Fruit fly (Drosophila melanogaster): Measurements from ENCODE around the gene rdgA.

The rdgA gene

DNA sequence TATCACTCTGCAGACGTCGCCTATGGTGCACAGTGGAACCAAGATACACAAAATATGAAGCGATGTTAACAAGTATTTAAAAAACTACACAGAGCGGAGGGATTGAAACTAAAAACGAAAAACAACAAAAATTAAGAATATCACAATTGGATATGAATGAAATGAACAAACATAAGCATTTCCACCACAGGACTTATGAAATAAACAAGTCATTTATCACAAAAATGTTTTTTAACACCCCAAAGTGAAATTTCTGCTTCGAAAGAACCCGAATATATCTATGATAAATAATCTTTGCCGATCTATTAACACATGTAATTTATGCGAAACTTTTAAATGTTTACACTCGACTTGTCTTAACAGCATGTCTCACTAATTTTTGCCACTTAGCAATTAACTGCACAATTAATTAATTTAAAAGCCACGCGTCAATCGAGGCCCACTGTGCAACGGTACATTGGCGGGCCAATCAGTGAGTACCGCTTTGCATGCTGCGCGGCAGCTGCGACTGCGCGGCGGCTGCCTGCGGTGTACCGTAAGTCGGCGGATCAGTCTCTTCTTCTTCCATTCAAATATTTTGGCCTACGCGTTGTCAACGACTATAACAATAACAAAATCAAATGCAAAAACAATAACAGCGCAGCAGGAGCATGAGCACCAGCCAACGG is 135.1 kb downstream of the rdgA start (continued):
- TF ChIP-seq Elba2 (GFP tag; optimal IDR thresholded peaks at IDR 0.05) (no peak), CG13624 (GFP tag; optimal IDR thresholded peaks at IDR 0.05) (peak; percentile 33), jigr1 (GFP tag; IDR thresholded peaks at IDR 0.05) (peak; percentile 43; the same call in 1 of the 3 replicates), sim (GFP tag; IDR thresholded peaks at IDR 0.05) (no peak), Med (GFP tag) (peak; percentile 86), bcd (GFP tag; optimal IDR thresholded peaks at IDR 0.05) (peak; percentile 46), so (GFP tag; IDR thresholded peaks at IDR 0.05) (peak; percentile 57; the same call in 2 of the 3 replicates), CG42726 (GFP tag; IDR thresholded peaks at IDR 0.05; ENCODE audit: partially characterized antibody) (no peak), Doc3 (GFP tag; IDR thresholded peaks at IDR 0.05; ENCODE audit: partially characterized antibody) (no peak), CG17912 (GFP tag; optimal IDR thresholded peaks at IDR 0.05) (no peak), tio (GFP tag; optimal IDR thresholded peaks at IDR 0.05) (peak; percentile 72), dpn (GFP tag; optimal IDR thresholded peaks at IDR 0.05) (peak; percentile 28 to 49), Dfd (GFP tag; optimal IDR thresholded peaks at IDR 0.05) (no peak), ttk (GFP tag; IDR thresholded peaks at IDR 0.05) (peak; percentile 54; the same call in 1 of the 2 replicates), seq (GFP tag; IDR thresholded peaks at IDR 0.05) (no peak), CG2712 (tag; optimal IDR thresholded peaks at IDR 0.05) (peak; percentile 71), CG16815 (GFP tag; optimal IDR thresholded peaks at IDR 0.05) (peak; percentile 62), schlank (tag; optimal IDR thresholded peaks at IDR 0.05) (no peak), CHES-1-like (GFP tag; optimal IDR thresholded peaks at IDR 0.05) (no peak), gt (GFP tag; IDR thresholded peaks at IDR 0.05) (no peak), jumu (GFP tag; optimal IDR thresholded peaks at IDR 0.05) (peak; percentile 45), CG8281 (tag; optimal IDR thresholded peaks at IDR 0.05) (peak; percentile 1), CG9797 (GFP tag; optimal IDR thresholded peaks at IDR 0.05) (no peak), CTCF (GFP tag; optimal IDR thresholded peaks at IDR 0.05) (no peak), Sry-δ (GFP tag; optimal IDR thresholded peaks at IDR 0.05) (no peak), Opbp (GFP tag; IDR thresholded peaks at IDR 0.05; ENCODE audit: partially characterized antibody) (no peak), CG12299 (tag; optimal IDR thresholded peaks at IDR 0.05) (no peak), CG12391 (tag; optimal IDR thresholded peaks at IDR 0.05) (peak; percentile 55), CG9215 (GFP tag; IDR thresholded peaks at IDR 0.05) (no peak), BtbVII (GFP tag; optimal IDR thresholded peaks at IDR 0.05) (no peak), usp (GFP tag; optimal IDR thresholded peaks at IDR 0.05) (no peak), wor (GFP tag; IDR thresholded peaks at IDR 0.05) (peak; percentile 24; the same call in 1 of the 2 replicates), pho (GFP tag; optimal IDR thresholded peaks at IDR 0.05) (no peak), insv (GFP tag; optimal IDR thresholded peaks at IDR 0.05) (no peak), ftz-f1 (GFP tag; optimal IDR thresholded peaks at IDR 0.05) (no peak), zf30C (GFP tag; optimal IDR thresholded peaks at IDR 0.05) (no peak), slou (GFP tag; optimal IDR thresholded peaks at IDR 0.05) (peak; percentile 25), ranshi (GFP tag; IDR thresholded peaks at IDR 0.05) (no peak), CG18476 (GFP tag; optimal IDR thresholded peaks at IDR 0.05) (peak; percentile 42), org-1 (GFP tag; optimal IDR thresholded peaks at IDR 0.05) (peak; percentile 23), CG15011 (GFP tag; optimal IDR thresholded peaks at IDR 0.05) (no peak), CG8765 (GFP tag; IDR thresholded peaks at IDR 0.05) (no peak), CG10654 (GFP tag; optimal IDR thresholded peaks at IDR 0.05) (no peak), Meics (GFP tag; optimal IDR thresholded peaks at IDR 0.05) (peak; percentile 4), CG34376 (GFP tag; optimal IDR thresholded peaks at IDR 0.05) (no peak), bsh (GFP tag; optimal IDR thresholded peaks at IDR 0.05) (peak in 1 of 2 experiments; percentile 53), CG5180 (GFP tag; optimal IDR thresholded peaks at IDR 0.05) (peak; percentile 17), CG4360 (GFP tag; IDR thresholded peaks at IDR 0.05) (no peak), vfl (GFP tag; optimal IDR thresholded peaks at IDR 0.05) (no peak), CG1792 (GFP tag; optimal IDR thresholded peaks at IDR 0.05) (no peak), kni (GFP tag; optimal IDR thresholded peaks at IDR 0.05) (no peak)

All from whole organism, embryonic.